Worm (Caenorhabditis elegans): Measurements from ENCODE around the gene dlc-2.
A peak's percentile ranks its signal among the peaks of the same experiment; 100 is the strongest.

Gene dlc-2

DNA sequence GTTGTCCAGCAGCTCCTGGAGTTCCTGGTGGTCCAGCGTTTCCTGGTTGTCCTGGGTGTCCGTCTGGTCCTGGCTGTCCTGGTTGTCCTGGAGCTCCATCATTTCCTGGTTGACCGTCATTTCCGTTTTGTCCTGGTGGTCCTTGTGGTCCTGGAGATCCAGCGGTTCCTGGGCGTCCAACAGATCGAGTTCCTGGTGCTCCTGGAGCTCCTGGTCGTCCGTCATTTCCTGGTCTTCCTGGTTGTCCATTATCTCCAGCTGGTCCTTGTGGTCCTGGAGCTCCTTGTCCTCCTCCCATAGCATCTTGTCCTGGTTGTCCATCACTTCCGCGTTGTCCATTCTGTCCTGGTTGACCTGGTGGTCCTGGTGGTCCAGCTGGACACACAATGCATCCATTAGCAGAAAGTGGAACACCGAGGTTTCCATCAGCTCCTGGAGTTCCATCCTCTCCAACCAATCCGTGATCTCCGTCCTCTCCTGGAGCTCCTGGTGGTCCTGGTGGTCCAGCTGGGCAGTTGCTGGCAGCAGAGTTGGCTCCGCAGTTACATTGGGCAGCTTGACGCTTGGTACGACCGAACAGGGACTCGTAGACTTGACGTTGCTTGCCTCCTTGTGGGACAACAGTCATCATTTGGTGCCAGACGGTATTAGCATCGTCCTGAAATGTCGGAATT lies 2.3 kb downstream of the dlc-2 start:
- TF ChIP-seq egl-27 (tag; optimal IDR thresholded peaks at IDR 0.05) (no peak), skn-1 (tag; optimal IDR thresholded peaks at IDR 0.05) (no peak), ceh-9 (tag; optimal IDR thresholded peaks at IDR 0.05) (no peak), fkh-2 (tag; optimal IDR thresholded peaks at IDR 0.05) (no peak), jun-1 (tag; optimal IDR thresholded peaks at IDR 0.05) (no peak)

DNA sequence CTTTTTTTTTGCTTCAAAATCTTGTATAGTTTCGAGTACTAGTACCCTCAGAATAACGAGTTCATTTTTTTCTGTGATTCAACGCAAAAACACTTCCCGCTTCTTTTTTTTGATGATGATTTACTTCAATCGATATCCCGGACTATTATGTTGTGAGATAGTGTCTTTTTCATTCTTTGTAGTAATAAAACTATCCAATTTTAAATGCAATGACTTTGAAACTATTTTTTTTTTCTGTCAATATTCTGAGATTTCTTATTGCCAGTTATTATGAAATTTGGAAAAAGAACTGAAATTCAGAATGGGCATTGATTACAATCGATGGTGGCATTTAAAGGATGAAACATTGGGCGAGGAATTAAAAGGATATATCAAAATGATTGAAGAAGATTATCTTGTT lies 5.8 kb downstream of the dlc-2 start, which contains the start of gene M18.3:
Gene M18.3 (plus strand): TSS at position 301 of the 400 bp plus-strand sequence.
- TF ChIP-seq ceh-16 (tag; optimal IDR thresholded peaks at IDR 0.05) (no peak), jun-1 (tag; optimal IDR thresholded peaks at IDR 0.05) (no peak)

DNA sequence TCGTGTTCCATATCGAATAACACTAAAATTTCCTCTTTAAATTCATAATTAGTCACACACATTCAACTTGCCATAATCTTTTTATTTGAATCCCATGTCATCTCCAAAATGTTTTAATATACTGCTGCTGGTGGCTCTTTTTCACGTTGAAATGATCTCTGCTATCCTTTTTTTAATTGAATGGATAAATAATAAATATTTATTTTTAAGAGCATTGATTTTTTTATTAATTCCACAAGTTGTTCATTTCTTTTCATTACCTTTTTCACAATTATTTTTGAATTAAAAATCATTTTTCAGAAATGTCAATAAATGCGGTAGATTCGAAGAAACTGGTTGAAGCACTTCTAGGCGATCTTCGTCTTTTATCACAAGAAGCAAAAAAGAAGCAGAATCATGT lies 14.9 kb downstream of the dlc-2 start, which contains the start of gene mon-2:
Gene mon-2 (plus strand): TSS at position 301 of the 400 bp plus-strand sequence.
- TF ChIP-seq egl-27 (tag; optimal IDR thresholded peaks at IDR 0.05) (no peak), lin-15B (tag; optimal IDR thresholded peaks at IDR 0.05) (no peak), elt-2 (tag; optimal IDR thresholded peaks at IDR 0.05) (no peak), ceh-28 (tag; optimal IDR thresholded peaks at IDR 0.05) (no peak), eor-1 (tag; optimal IDR thresholded peaks at IDR 0.05) (no peak), fos-1 (tag; optimal IDR thresholded peaks at IDR 0.05) (no peak), ceh-16 (tag; optimal IDR thresholded peaks at IDR 0.05) (no peak), nfya-1 (tag; optimal IDR thresholded peaks at IDR 0.05; ENCODE audit: insufficient read depth) (no peak), jun-1 (tag; optimal IDR thresholded peaks at IDR 0.05) (no peak), ztf-4 (tag; optimal IDR thresholded peaks at IDR 0.05) (no peak), nhr-25 (tag; optimal IDR thresholded peaks at IDR 0.05) (no peak), nhr-12 (tag; optimal IDR thresholded peaks at IDR 0.05) (no peak), lin-39 (tag; optimal IDR thresholded peaks at IDR 0.05) (no peak), elt-3 (tag; optimal IDR thresholded peaks at IDR 0.05) (no peak), elt-1 (tag; optimal IDR thresholded peaks at IDR 0.05) (no peak), unc-39 (tag; optimal IDR thresholded peaks at IDR 0.05) (no peak), daf-12 (tag; optimal IDR thresholded peaks at IDR 0.05) (no peak), R02D3.7 (tag; optimal IDR thresholded peaks at IDR 0.05) (no peak), nhr-237 (tag; optimal IDR thresholded peaks at IDR 0.05) (no peak), nhr-28 (tag; optimal IDR thresholded peaks at IDR 0.05) (no peak)

DNA sequence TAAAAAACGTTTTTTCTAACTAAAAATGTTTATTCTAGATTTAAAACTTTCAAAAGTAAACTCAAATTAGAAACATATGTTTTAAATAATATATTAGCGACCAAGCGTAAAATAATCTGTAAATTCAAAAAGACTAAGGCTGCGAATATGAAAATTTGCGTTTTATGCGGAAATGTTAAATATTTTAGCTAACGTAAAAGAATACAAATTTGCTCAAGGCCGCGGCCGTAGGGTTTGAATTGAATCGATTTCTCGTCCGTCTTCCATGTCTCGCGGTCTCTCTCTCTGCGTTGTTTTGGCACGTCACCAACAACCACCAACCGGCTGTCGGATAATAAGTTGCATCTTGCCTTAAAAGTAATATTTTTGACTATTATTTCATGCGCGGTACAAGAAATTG lies 17.6 kb downstream of the dlc-2 start, which contains the start of gene F11A10.5:
Gene F11A10.5 (plus strand): TSS at position 301 of the 400 bp plus-strand sequence.
- peak; percentile 41 for TF ChIP-seq lin-15B (tag; optimal IDR thresholded peaks at IDR 0.05)
- peak; percentile 7 for TF ChIP-seq nhr-23 (tag; optimal IDR thresholded peaks at IDR 0.05)
- no peak for TF ChIP-seq aly-2 (tag; optimal IDR thresholded peaks at IDR 0.05)
- peak; percentile 22 for TF ChIP-seq nhr-25 (tag; optimal IDR thresholded peaks at IDR 0.05)
- TF ChIP-seq ceh-9 (tag; optimal IDR thresholded peaks at IDR 0.05), result no peak

DNA sequence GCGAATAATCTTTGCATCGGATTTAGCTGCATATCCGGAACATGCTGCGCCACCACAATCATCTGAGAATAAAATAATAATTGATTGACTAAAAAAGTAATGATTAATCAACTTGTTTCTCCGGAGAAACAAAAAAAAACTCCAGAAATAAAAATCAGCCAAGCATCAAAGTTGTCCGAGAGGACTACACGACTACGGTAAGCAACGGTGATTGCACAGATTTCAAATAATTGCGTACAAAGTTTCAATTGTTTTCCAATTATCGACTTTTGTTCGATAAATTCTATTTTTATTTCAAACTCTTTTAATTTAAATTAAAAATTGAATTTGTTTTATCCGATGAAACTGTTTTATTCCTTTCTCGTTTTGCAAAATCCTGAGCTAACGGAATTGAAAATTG lies 18.0 kb downstream of the dlc-2 start, which contains the start of gene cpsf-4:
Gene cpsf-4 (minus strand): TSS at position 62 of the 400 bp plus-strand sequence.
- TF ChIP-seq daf-12 (tag; optimal IDR thresholded peaks at IDR 0.05), result no peak
- no peak for TF ChIP-seq nhr-28 (tag; optimal IDR thresholded peaks at IDR 0.05)
- no peak for TF ChIP-seq eor-1 (tag; optimal IDR thresholded peaks at IDR 0.05)
- no peak for TF ChIP-seq tbx-2 (tag; optimal IDR thresholded peaks at IDR 0.05)
- no peak for TF ChIP-seq fos-1 (tag; optimal IDR thresholded peaks at IDR 0.05)
- TF ChIP-seq ztf-11 (tag; optimal IDR thresholded peaks at IDR 0.05), result no peak
- no peak for TF ChIP-seq fkh-10 (GFP tag; optimal IDR thresholded peaks at IDR 0.05)

DNA sequence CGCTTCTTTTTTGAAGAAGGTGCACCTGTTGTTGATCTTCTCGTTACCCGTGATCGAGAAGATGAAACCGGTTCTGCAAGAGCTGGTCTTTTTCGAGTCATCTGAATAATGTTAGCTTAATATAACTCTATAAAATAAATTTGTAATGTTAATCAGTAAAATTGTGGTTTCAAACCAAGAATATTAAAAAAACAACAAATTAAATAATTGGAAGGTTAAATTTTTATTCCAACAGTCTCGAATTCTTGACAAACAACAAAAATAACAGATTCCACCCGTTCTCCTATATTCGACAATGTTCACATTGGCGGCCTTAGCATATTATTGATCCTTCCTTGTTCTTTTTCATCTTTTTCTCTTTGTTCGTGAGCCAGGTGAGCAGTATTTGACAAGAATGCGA lies 19.3 kb downstream of the dlc-2 start, which contains the start of gene mig-32:
Gene mig-32 (minus strand): TSS at position 101 of the 400 bp plus-strand sequence.
- no peak for TF ChIP-seq daf-12 (tag; optimal IDR thresholded peaks at IDR 0.05)
- no peak for TF ChIP-seq fkh-2 (tag; optimal IDR thresholded peaks at IDR 0.05)
- TF ChIP-seq ztf-4 (tag; optimal IDR thresholded peaks at IDR 0.05), result no peak
- no peak for TF ChIP-seq egl-27 (tag; optimal IDR thresholded peaks at IDR 0.05)
- no peak for TF ChIP-seq mdl-1 (tag; optimal IDR thresholded peaks at IDR 0.05)
- TF ChIP-seq ceh-16 (tag; optimal IDR thresholded peaks at IDR 0.05), result no peak
- no peak for TF ChIP-seq eor-1 (tag; optimal IDR thresholded peaks at IDR 0.05)
- no peak for TF ChIP-seq snpc-4 (tag; optimal IDR thresholded peaks at IDR 0.05)
- no peak for TF ChIP-seq ZK546.5 (tag; optimal IDR thresholded peaks at IDR 0.05)
- TF ChIP-seq sea-2 (GFP tag; optimal IDR thresholded peaks at IDR 0.05), result no peak
- no peak for TF ChIP-seq nhr-12 (tag; optimal IDR thresholded peaks at IDR 0.05)
- no peak for TF ChIP-seq jun-1 (tag; optimal IDR thresholded peaks at IDR 0.05)
- TF ChIP-seq pqm-1 (tag; optimal IDR thresholded peaks at IDR 0.05), result no peak
- no peak for TF ChIP-seq lin-15B (tag; optimal IDR thresholded peaks at IDR 0.05)
- TF ChIP-seq pha-4 (tag; optimal IDR thresholded peaks at IDR 0.05), result no peak
- no peak for TF ChIP-seq egl-5 (tag; optimal IDR thresholded peaks at IDR 0.05)
- no peak for TF ChIP-seq nfya-1 (tag; optimal IDR thresholded peaks at IDR 0.05; ENCODE audit: insufficient read depth)
- no peak for TF ChIP-seq nhr-25 (tag; optimal IDR thresholded peaks at IDR 0.05)
- no peak for TF ChIP-seq zag-1 (tag; optimal IDR thresholded peaks at IDR 0.05)
- TF ChIP-seq ceh-9 (tag; optimal IDR thresholded peaks at IDR 0.05), result no peak

Data from whole organism, L3 larva.